Fruit fly (Drosophila melanogaster): ENCODE measurements around the gene CG1074.

CG1074 gene

dm6 chr3R:4478220-4479037, 44.7 kb downstream of the CG1074 start:
- TF ChIP-seq Sox15 (GFP tag; optimal IDR thresholded peaks at IDR 0.05): peak; percentile 80
- peak; percentile 83 for TF ChIP-seq fd85E (GFP tag; optimal IDR thresholded peaks at IDR 0.05)
- peak; percentile 76 for TF ChIP-seq CG11902 (GFP tag; optimal IDR thresholded peaks at IDR 0.05)
- peak; percentile 95 for TF ChIP-seq svp (GFP tag)
- TF ChIP-seq CG34406 (GFP tag; optimal IDR thresholded peaks at IDR 0.05): peak; percentile 85
- no peak for TF ChIP-seq Hr38 (GFP tag; optimal IDR thresholded peaks at IDR 0.05)
- peak; percentile 67 for TF ChIP-seq CG3032 (tag; optimal IDR thresholded peaks at IDR 0.05)
- TF ChIP-seq CG31627 (GFP tag; optimal IDR thresholded peaks at IDR 0.05): peak; percentile 89
- TF ChIP-seq fd59A (GFP tag; optimal IDR thresholded peaks at IDR 0.05): peak; percentile 59
- TF ChIP-seq pdm3 (GFP tag; optimal IDR thresholded peaks at IDR 0.05): peak; percentile 87
- peak; percentile 42 for TF ChIP-seq CG4318 (GFP tag; optimal IDR thresholded peaks at IDR 0.05)
- TF ChIP-seq Blimp-1 (GFP tag; optimal IDR thresholded peaks at IDR 0.05): peak; percentile 53
- peak; percentile 71 for TF ChIP-seq Eip93F (GFP tag; optimal IDR thresholded peaks at IDR 0.05)
- TF ChIP-seq lz (GFP tag; optimal IDR thresholded peaks at IDR 0.05): peak; percentile 90
- TF ChIP-seq Sox102F (GFP tag; optimal IDR thresholded peaks at IDR 0.05): peak; percentile 94
- peak; percentile 83 for TF ChIP-seq Ets21C (GFP tag; optimal IDR thresholded peaks at IDR 0.05)
- TF ChIP-seq CG6792 (GFP tag; optimal IDR thresholded peaks at IDR 0.05): peak; percentile 87
- TF ChIP-seq vri (GFP tag; optimal IDR thresholded peaks at IDR 0.05): peak; percentile 86
- TF ChIP-seq CG9139 (GFP tag; optimal IDR thresholded peaks at IDR 0.05): peak; percentile 38
- TF ChIP-seq CG10669 (GFP tag; optimal IDR thresholded peaks at IDR 0.05): peak; percentile 84
- TF ChIP-seq achi (GFP tag; optimal IDR thresholded peaks at IDR 0.05): peak; percentile 89
- TF ChIP-seq CG6854 (GFP tag; optimal IDR thresholded peaks at IDR 0.05): no peak
- TF ChIP-seq Met (GFP tag; optimal IDR thresholded peaks at IDR 0.05): peak; percentile 92
- peak; percentile 64 for TF ChIP-seq CG6276 (GFP tag; optimal IDR thresholded peaks at IDR 0.05)
- peak; percentile 81 for TF ChIP-seq CG8632 (GFP tag; optimal IDR thresholded peaks at IDR 0.05)
- peak; percentile 90 for TF ChIP-seq topi (GFP tag; optimal IDR thresholded peaks at IDR 0.05)
- peak; percentile 81 for TF ChIP-seq CG8319 (GFP tag; optimal IDR thresholded peaks at IDR 0.05)
- peak; percentile 92 for TF ChIP-seq CG6163 (GFP tag; IDR thresholded peaks at IDR 0.05)
- TF ChIP-seq CG11294 (GFP tag; IDR thresholded peaks at IDR 0.05): peak; percentile 51
- TF ChIP-seq dac (GFP tag; optimal IDR thresholded peaks at IDR 0.05): peak; percentile 42
- TF ChIP-seq Eip75B (GFP tag; optimal IDR thresholded peaks at IDR 0.05): peak; percentile 90
- TF ChIP-seq CG1621 (tag; optimal IDR thresholded peaks at IDR 0.05): peak; percentile 67
- peak; percentile 68 for TF ChIP-seq Lpt (GFP tag; optimal IDR thresholded peaks at IDR 0.05)
- TF ChIP-seq ss (GFP tag; optimal IDR thresholded peaks at IDR 0.05): peak; percentile 29 to 63
- TF ChIP-seq cyc (GFP tag; optimal IDR thresholded peaks at IDR 0.05): peak; percentile 90
- peak; percentile 82 for TF ChIP-seq Hr4 (GFP tag; optimal IDR thresholded peaks at IDR 0.05)
- TF ChIP-seq OdsH (GFP tag; optimal IDR thresholded peaks at IDR 0.05): peak; percentile 85
- peak; percentile 96 for TF ChIP-seq Eip78C (GFP tag)
- TF ChIP-seq CG10631 (GFP tag; optimal IDR thresholded peaks at IDR 0.05): peak; percentile 81
- TF ChIP-seq fkh (GFP tag; optimal IDR thresholded peaks at IDR 0.05): peak; percentile 57
- TF ChIP-seq Hr39 (GFP tag; optimal IDR thresholded peaks at IDR 0.05): peak; percentile 91
- peak; percentile 87 for TF ChIP-seq Sox14 (GFP tag; optimal IDR thresholded peaks at IDR 0.05)
- TF ChIP-seq CG16779 (tag; optimal IDR thresholded peaks at IDR 0.05): peak; percentile 53
- TF ChIP-seq CG7368 (GFP tag; optimal IDR thresholded peaks at IDR 0.05): peak; percentile 85
- TF ChIP-seq spab (GFP tag; optimal IDR thresholded peaks at IDR 0.05): peak; percentile 56
- TF ChIP-seq Gug (GFP tag; IDR thresholded peaks at IDR 0.05): peak; percentile 64
- TF ChIP-seq Smox (GFP tag; optimal IDR thresholded peaks at IDR 0.05): peak; percentile 91
- TF ChIP-seq CG11762 (GFP tag; optimal IDR thresholded peaks at IDR 0.05; ENCODE audit: insufficient read depth): peak; percentile 73
- TF ChIP-seq Ets96B (tag; optimal IDR thresholded peaks at IDR 0.05): peak; percentile 73
- peak; percentile 87 for TF ChIP-seq net (GFP tag; optimal IDR thresholded peaks at IDR 0.05)

Measured in whole organism, prepupa.